Fruit fly (Drosophila melanogaster) whole organism, embryonic: Measurements from ENCODE around the gene Yp1.

Experiments
- CG10209 ChIP-seq: fragments of 200-800 bp; sonication (Bioruptor generic); optimal IDR thresholded peaks from 3 replicates; lab custom pipeline; 2017; ENCODE audit warnings: missing biosample characterization, mild to moderate bottlenecking, missing genetic modification characterization, missing genetic modification reagents
- CG10267 ChIP-seq: fragments of 200-800 bp; sonication (Bioruptor generic); optimal IDR thresholded peaks from 2 replicates; lab custom pipeline; 2018; ENCODE audit warnings: missing biosample characterization, mild to moderate bottlenecking, missing genetic modification characterization, moderate library complexity
- CG10979 ChIP-seq: fragments of 200-800 bp; sonication (Bioruptor generic); optimal IDR thresholded peaks from 2 replicates; lab custom pipeline; 2018; ENCODE audit warnings: missing biosample characterization, mild to moderate bottlenecking, missing genetic modification characterization, moderate library complexity
- CG11398 ChIP-seq: fragments of 200-800 bp; sonication (Bioruptor generic); optimal IDR thresholded peaks from 2 replicates; lab custom pipeline; 2016; ENCODE audit warnings: missing biosample characterization, missing genetic modification characterization
- CG11560 ChIP-seq: fragments of 200-800 bp; sonication (Bioruptor generic); IDR thresholded peaks from 3 replicates; pipeline ENCODE4 v1.3.6; 2022; ENCODE audit warnings: missing biosample characterization, missing genetic modification characterization
- CG12744 ChIP-seq: fragments of 200-800 bp; sonication (Bioruptor generic); optimal IDR thresholded peaks from 2 replicates; lab custom pipeline; 2016; ENCODE audit warnings: missing biosample characterization, missing genetic modification characterization
- CG13894 ChIP-seq: fragments of 200-800 bp; sonication (Bioruptor generic); optimal IDR thresholded peaks from 3 replicates; lab custom pipeline; 2018; ENCODE audit warnings: missing biosample characterization, mild to moderate bottlenecking, missing genetic modification characterization, moderate library complexity
- CG15479 ChIP-seq: fragments of 200-800 bp; sonication (Bioruptor generic); optimal IDR thresholded peaks from 3 replicates; lab custom pipeline; 2019; ENCODE audit warnings: missing biosample characterization, mild to moderate bottlenecking, missing genetic modification characterization, moderate library complexity
- CG18011 ChIP-seq: fragments of 200-800 bp; sonication (Bioruptor generic); optimal IDR thresholded peaks from 2 replicates; lab custom pipeline; 2017; ENCODE audit warnings: missing biosample characterization, missing genetic modification characterization, mild to moderate bottlenecking, moderate library complexity, missing genotype
- CG18764 ChIP-seq: fragments of 200-800 bp; sonication (Bioruptor generic); optimal IDR thresholded peaks from 3 replicates; lab custom pipeline; 2016; ENCODE audit warnings: missing biosample characterization, missing genetic modification characterization
- CG2678 ChIP-seq: fragments of 200-800 bp; sonication (Bioruptor generic); optimal IDR thresholded peaks from 3 replicates; lab custom pipeline; 2019; ENCODE audit warnings: missing biosample characterization, mild to moderate bottlenecking, missing genetic modification characterization, moderate library complexity
- CG3065 ChIP-seq: fragments of 200-800 bp; sonication (Bioruptor generic); optimal IDR thresholded peaks from 2 replicates; lab custom pipeline; 2016; ENCODE audit warnings: missing biosample characterization, missing genetic modification characterization
- CG32772 ChIP-seq: fragments of 200-800 bp; sonication (Bioruptor generic); IDR thresholded peaks from 2 replicates; pipeline ENCODE4 v1.3.6; 2022; ENCODE audit warnings: missing biosample characterization, missing genetic modification characterization
- CG42726 ChIP-seq: fragments of 200-800 bp; sonication (Bioruptor generic); IDR thresholded peaks from 2 replicates; pipeline ENCODE4 v1.3.6; 2022; ENCODE audit warnings: missing biosample characterization, missing genetic modification characterization; ENCODE audit not compliant: partially characterized antibody
- CG4730 ChIP-seq: fragments of 200-800 bp; sonication (Bioruptor generic); IDR thresholded peaks from 2 replicates; pipeline ENCODE4 v1.3.6; 2022; ENCODE audit warnings: missing biosample characterization, missing genetic modification characterization
- CG7357 ChIP-seq: fragments of 200-800 bp; sonication (Bioruptor generic); IDR thresholded peaks from 3 replicates; pipeline ENCODE4 v1.3.6; 2022; ENCODE audit warnings: missing biosample characterization, missing genetic modification characterization
- CG7963 ChIP-seq: fragments of 200-800 bp; sonication (Bioruptor generic); IDR thresholded peaks from 3 replicates; pipeline ENCODE4 v1.3.6; 2022; ENCODE audit warnings: missing biosample characterization, missing genetic modification characterization; ENCODE audit not compliant: partially characterized antibody
- CG8290 ChIP-seq, 3 experiments: fragments of 200-800 bp; sonication (Bioruptor generic); optimal IDR thresholded peaks; 2 replicates each; lab custom pipeline; 2016 to 2019; ENCODE audit warnings: missing biosample characterization in 3 of 3, missing genetic modification characterization in 3 of 3, mild to moderate bottlenecking in 2 of 3, moderate library complexity in 1 of 3
- CG9609 ChIP-seq: fragments of 200-800 bp; sonication (Bioruptor generic); optimal IDR thresholded peaks from 3 replicates; lab custom pipeline; 2016; ENCODE audit warnings: missing biosample characterization, missing genetic modification characterization
- D19B ChIP-seq: fragments of 200-800 bp; sonication (Bioruptor generic); optimal IDR thresholded peaks from 2 replicates; lab custom pipeline; 2017; ENCODE audit warnings: missing biosample characterization, mild to moderate bottlenecking, missing genetic modification characterization
- Dek ChIP-seq: fragments of 200-800 bp; sonication (Bioruptor generic); optimal IDR thresholded peaks from 3 replicates; lab custom pipeline; 2019; ENCODE audit warnings: missing biosample characterization, mild to moderate bottlenecking, missing genetic modification characterization, moderate library complexity
- Drgx ChIP-seq: fragments of 200-800 bp; sonication (Bioruptor generic); IDR thresholded peaks from 2 replicates; pipeline ENCODE4 v1.3.6; 2022; ENCODE audit warnings: missing biosample characterization, missing genetic modification characterization
- MTF-1 ChIP-seq: fragments of 200-800 bp; sonication (Bioruptor generic); optimal IDR thresholded peaks from 2 replicates; lab custom pipeline; 2018; ENCODE audit warnings: missing biosample characterization, mild to moderate bottlenecking, missing genetic modification characterization, borderline replicate concordance
- Med ChIP-seq: fragments of 200-800 bp; sonication (Bioruptor generic); peaks from one replicate; lab custom pipeline; 2016; ENCODE audit warnings: missing biosample characterization, missing genetic modification characterization, mild to moderate bottlenecking, inconsistent platforms, moderate library complexity
- Ptx1 ChIP-seq: fragments of 200-800 bp; sonication (Bioruptor generic); IDR thresholded peaks from 2 replicates; pipeline ENCODE4 v1.3.6; 2022; ENCODE audit warnings: missing biosample characterization, missing genetic modification characterization
- Rx ChIP-seq: fragments of 200-800 bp; sonication (Bioruptor generic); IDR thresholded peaks from 2 replicates; pipeline ENCODE4 v1.3.6; 2022; ENCODE audit warnings: missing biosample characterization, missing genetic modification characterization
- Sox102F ChIP-seq: fragments of 200-800 bp; sonication (Bioruptor generic); optimal IDR thresholded peaks from 2 replicates; lab custom pipeline; 2018; ENCODE audit warnings: missing biosample characterization, mild to moderate bottlenecking, missing genetic modification characterization, moderate library complexity
- Tbp ChIP-seq: fragments of >200 bp; optimal IDR thresholded peaks from 2 replicates; lab custom pipeline; 2018; ENCODE audit warnings: missing biosample characterization, missing genetic modification characterization
- bigmax ChIP-seq: fragments of 200-800 bp; sonication (Bioruptor generic); optimal IDR thresholded peaks from 2 replicates; lab custom pipeline; 2018; ENCODE audit warnings: missing biosample characterization, mild to moderate bottlenecking, missing genetic modification characterization
- br ChIP-seq: fragments of >200 bp; optimal IDR thresholded peaks from 2 replicates; lab custom pipeline; 2017
- cg ChIP-seq: fragments of 200-800 bp; sonication (Bioruptor generic); optimal IDR thresholded peaks from 3 replicates; lab custom pipeline; 2019; ENCODE audit warnings: missing biosample characterization, mild to moderate bottlenecking, missing genetic modification characterization, moderate library complexity
- chif ChIP-seq, 2 experiments: fragments of 200-800 bp; sonication (Bioruptor generic); optimal IDR thresholded peaks; 3 replicates each; lab custom pipeline; 2016; ENCODE audit warnings: missing biosample characterization in 2 of 2, missing genetic modification characterization in 2 of 2
- chm ChIP-seq: fragments of 200-800 bp; sonication (Bioruptor generic); IDR thresholded peaks from 2 replicates; pipeline ENCODE4 v1.3.6; 2022; ENCODE audit warnings: missing biosample characterization, missing genetic modification characterization
- chn ChIP-seq: fragments of 200-800 bp; sonication (Bioruptor generic); optimal IDR thresholded peaks from 2 replicates; lab custom pipeline; 2016; ENCODE audit warnings: missing biosample characterization, missing genetic modification characterization
- dysf ChIP-seq: fragments of 200-800 bp; sonication (Bioruptor generic); IDR thresholded peaks from 3 replicates; pipeline ENCODE4 v1.3.6; 2022; ENCODE audit warnings: missing biosample characterization, missing genetic modification characterization
- fd3F ChIP-seq: fragments of 200-800 bp; sonication (Bioruptor generic); optimal IDR thresholded peaks from 2 replicates; lab custom pipeline; 2018; ENCODE audit warnings: missing biosample characterization, mild to moderate bottlenecking, missing genetic modification characterization, moderate library complexity
- grau ChIP-seq: fragments of 200-800 bp; optimal IDR thresholded peaks from 3 replicates; lab custom pipeline; 2019; ENCODE audit warnings: missing biosample characterization, mild to moderate bottlenecking, missing genetic modification characterization, moderate library complexity
- gsb ChIP-seq: fragments of 200-800 bp; sonication (Bioruptor generic); IDR thresholded peaks from 2 replicates; pipeline ENCODE4 v1.3.6; 2022; ENCODE audit warnings: missing biosample characterization, missing genetic modification characterization
- ind ChIP-seq: fragments of 200-800 bp; sonication (Bioruptor generic); optimal IDR thresholded peaks from 3 replicates; lab custom pipeline; 2016; ENCODE audit warnings: missing biosample characterization, missing genetic modification characterization
- lbe ChIP-seq: fragments of 200-800 bp; sonication (Bioruptor generic); optimal IDR thresholded peaks from 2 replicates; lab custom pipeline; 2016; ENCODE audit warnings: missing biosample characterization, mild to moderate bottlenecking, missing genetic modification characterization
- lola ChIP-seq, 3 experiments: fragments of >200 bp in 2 of 3; fragments of 200-800 bp in 1 of 3; sonication (Bioruptor generic) in 1 of 3; optimal IDR thresholded peaks; 2 replicates each; lab custom pipeline; 2017 to 2019; ENCODE audit warnings: missing biosample characterization in 3 of 3, missing genetic modification characterization in 3 of 3, mild to moderate bottlenecking in 1 of 3, moderate library complexity in 1 of 3
- pfk ChIP-seq: fragments of 200-800 bp; sonication (Bioruptor generic); optimal IDR thresholded peaks from 2 replicates; lab custom pipeline; 2018; ENCODE audit warnings: missing biosample characterization, mild to moderate bottlenecking, missing genetic modification characterization, moderate library complexity
- pum ChIP-seq: fragments of 200-800 bp; sonication (Bioruptor generic); optimal IDR thresholded peaks from 2 replicates; lab custom pipeline; 2016; ENCODE audit warnings: missing biosample characterization, missing genetic modification characterization
- sc ChIP-seq, 3 experiments: fragments of >200 bp in 2 of 3; fragments of 200-800 bp in 1 of 3; sonication (Bioruptor generic) in 1 of 3; optimal IDR thresholded peaks; 2 replicates in 2 of 3; 3 replicates in 1 of 3; lab custom pipeline; 2017; ENCODE audit warnings: mild to moderate bottlenecking in 1 of 3, missing biosample characterization in 1 of 3, missing genetic modification characterization in 1 of 3, missing genetic modification reagents in 1 of 3
- so ChIP-seq: fragments of 200-800 bp; sonication (Bioruptor generic); IDR thresholded peaks from 3 replicates; pipeline ENCODE4 v1.3.6; 2022; ENCODE audit warnings: missing biosample characterization, missing genetic modification characterization
- tap ChIP-seq: fragments of 200-800 bp; optimal IDR thresholded peaks from 3 replicates; lab custom pipeline; 2019; ENCODE audit warnings: missing biosample characterization, mild to moderate bottlenecking, missing genetic modification characterization, moderate library complexity
- tgo ChIP-seq: fragments of 200-800 bp; sonication (Bioruptor generic); IDR thresholded peaks from 3 replicates; pipeline ENCODE4 v1.3.6; 2022; ENCODE audit warnings: missing biosample characterization, missing genetic modification characterization

Yp1 gene

dm6 chrX:10092796-10093195 is 39.2 kb downstream of the Yp1 start:
- TF ChIP-seq chm (GFP tag; lab: Robert Waterston, UW), result no peak
- no peak for TF ChIP-seq pfk (GFP tag; lab: Kevin White, UChicago)
- TF ChIP-seq CG10267 (tag; lab: Kevin White, UChicago), result no peak
- TF ChIP-seq CG10209 (GFP tag; lab: Kevin White, UChicago), result no peak
- TF ChIP-seq CG15479 (GFP tag; lab: Kevin White, UChicago), result no peak
- TF ChIP-seq MTF-1 (GFP tag; lab: Kevin White, UChicago), result no peak
- TF ChIP-seq lola (GFP tag; optimal IDR thresholded peaks at IDR 0.05; lab: Kevin White, UChicago), result no peak
- no peak for TF ChIP-seq fd3F
- TF ChIP-seq CG7963 (GFP tag; lab: Robert Waterston, UW), result no peak
- no peak for TF ChIP-seq sc (optimal IDR thresholded peaks at IDR 0.05; lab: Kevin White, UChicago)
- TF ChIP-seq sc (GFP tag; optimal IDR thresholded peaks at IDR 0.05; lab: Kevin White, UChicago), result no peak
- no peak for TF ChIP-seq CG3065 (GFP tag; lab: Kevin White, UChicago)
- no peak for TF ChIP-seq Rx (GFP tag; lab: Robert Waterston, UW)
- no peak for TF ChIP-seq CG18011 (GFP tag; lab: Kevin White, UChicago)
- TF ChIP-seq CG10979 (tag; lab: Kevin White, UChicago), result no peak
- TF ChIP-seq ind (GFP tag; lab: Kevin White, UChicago), result no peak
- no peak for TF ChIP-seq CG32772 (GFP tag; lab: Robert Waterston, UW)
- no peak for TF ChIP-seq tgo (GFP tag; lab: Robert Waterston, UW)
- no peak for TF ChIP-seq CG13894 (tag; lab: Kevin White, UChicago)
- TF ChIP-seq CG4730 (GFP tag; lab: Robert Waterston, UW), result no peak
- no peak for TF ChIP-seq CG11560 (tag; lab: Robert Waterston, UW)

dm6 chrX:10103569-10104083 is 50.0 kb downstream of the Yp1 start:
- TF ChIP-seq CG12744 (no peak), lbe (GFP tag; lab: Kevin White, UChicago) (peak; percentile 13), Ptx1 (GFP tag; lab: Robert Waterston, UW) (0 out of 2 replicates have a peak, but pooled peaks have one; percentile 9), so (GFP tag; lab: Robert Waterston, UW) (no peak), grau (tag; lab: Kevin White, UChicago) (peak; percentile 68), Drgx (GFP tag; lab: Robert Waterston, UW) (peak; percentile 48; the same call in 1 of the 2 replicates), cg (peak; percentile 13)

DNA sequence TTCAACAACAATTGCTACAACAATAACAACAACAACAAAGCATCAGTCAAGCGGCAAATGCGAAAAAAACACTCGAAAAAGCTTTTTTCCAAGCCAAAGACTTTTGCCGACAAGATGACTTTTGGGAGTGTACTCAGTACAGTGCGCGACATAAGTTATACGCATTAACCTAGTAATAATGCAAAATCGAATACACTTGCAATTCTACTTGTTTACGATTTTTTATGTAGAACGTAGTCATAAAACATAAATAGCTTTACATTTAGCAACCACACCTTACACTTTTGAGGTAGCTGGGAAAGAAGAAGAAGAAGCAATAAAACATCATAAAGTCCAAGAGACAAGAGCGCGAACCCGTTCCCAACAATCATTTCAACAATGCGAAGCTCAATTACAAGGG is 50.9 kb downstream of the Yp1 start:
- no peak for TF ChIP-seq CG15479 (GFP tag; lab: Kevin White, UChicago)
- TF ChIP-seq Med, result peak; percentile 71
- TF ChIP-seq Sox102F (GFP tag; lab: Kevin White, UChicago), result peak; percentile 28
- peak; percentile 79 for TF ChIP-seq Drgx (GFP tag; lab: Robert Waterston, UW)
- TF ChIP-seq CG7357 (GFP tag; lab: Robert Waterston, UW), result no peak
- TF ChIP-seq dysf (GFP tag; lab: Robert Waterston, UW), result peak; percentile 56
- TF ChIP-seq gsb (GFP tag; lab: Robert Waterston, UW), result no peak
- TF ChIP-seq D19B, result no peak
- TF ChIP-seq CG42726 (GFP tag; lab: Robert Waterston, UW), result no peak
- no peak for TF ChIP-seq Dek (tag; lab: Kevin White, UChicago)
- peak; percentile 8 for TF ChIP-seq CG2678 (tag; lab: Kevin White, UChicago)
- no peak for TF ChIP-seq CG11398
- no peak for TF ChIP-seq CG18764 (GFP tag; lab: Kevin White, UChicago)
- no peak for TF ChIP-seq Tbp (GFP tag; lab: Kevin White, UChicago)
- no peak for TF ChIP-seq br (lab: Kevin White, UChicago)
- no peak for TF ChIP-seq pum
- TF ChIP-seq CG18011 (GFP tag; lab: Kevin White, UChicago), result no peak
- TF ChIP-seq CG8290 (GFP tag; optimal IDR thresholded peaks at IDR 0.05; lab: Kevin White, UChicago), result no peak
- peak in 1 of 2 experiments; percentile 50 for TF ChIP-seq CG8290 (tag; optimal IDR thresholded peaks at IDR 0.05; lab: Kevin White, UChicago)
- TF ChIP-seq chn (GFP tag; lab: Kevin White, UChicago), result no peak
- TF ChIP-seq bigmax (GFP tag; lab: Kevin White, UChicago), result no peak
- TF ChIP-seq tap (tag; lab: Kevin White, UChicago), result no peak
- TF ChIP-seq chif (GFP tag; optimal IDR thresholded peaks at IDR 0.05; lab: Kevin White, UChicago), result no peak
- TF ChIP-seq CG9609, result no peak
